Worm (Caenorhabditis elegans): ENCODE measurements around the gene cox-15.

ce11 chrII:11270829-11271228, 36.1 kb upstream of the cox-15 start:
- TF ChIP-seq him-1 (tag; optimal IDR thresholded peaks at IDR 0.05) (no peak), W03F9.2 (tag; optimal IDR thresholded peaks at IDR 0.05) (no peak), dao-5 (tag; optimal IDR thresholded peaks at IDR 0.05) (no peak)
